Fruit fly (Drosophila melanogaster): Measurements from ENCODE around the gene CG31760.

CG31760 gene

DNA sequence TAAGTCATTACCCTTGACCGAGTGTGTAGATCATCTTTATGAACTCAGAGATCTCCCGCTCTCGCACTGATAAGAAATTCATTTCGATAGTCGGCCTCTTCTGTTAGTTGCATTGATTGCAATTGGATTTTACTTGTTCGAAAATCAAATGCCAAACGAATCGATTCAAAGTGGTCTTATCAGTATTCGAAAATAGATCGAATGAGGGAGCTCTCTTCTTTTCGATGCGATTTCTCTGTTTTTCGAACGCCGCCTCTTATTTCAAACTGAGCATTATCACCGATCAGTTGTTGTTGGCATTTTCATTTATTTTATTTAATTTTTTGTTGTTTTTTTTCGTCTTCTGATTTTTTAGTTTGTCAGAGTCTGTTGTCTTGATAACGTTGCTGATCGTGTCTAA is 58.4 kb downstream of the CG31760 start:
- TF ChIP-seq pan (optimal IDR thresholded peaks at IDR 0.05) (no peak), usp (GFP tag; optimal IDR thresholded peaks at IDR 0.05) (no peak), CG8478 (optimal IDR thresholded peaks at IDR 0.05) (no peak), Dll (optimal IDR thresholded peaks at IDR 0.05) (no peak), EcR (GFP tag; optimal IDR thresholded peaks at IDR 0.05) (no peak), psq (optimal IDR thresholded peaks at IDR 0.05) (no peak)

DNA sequence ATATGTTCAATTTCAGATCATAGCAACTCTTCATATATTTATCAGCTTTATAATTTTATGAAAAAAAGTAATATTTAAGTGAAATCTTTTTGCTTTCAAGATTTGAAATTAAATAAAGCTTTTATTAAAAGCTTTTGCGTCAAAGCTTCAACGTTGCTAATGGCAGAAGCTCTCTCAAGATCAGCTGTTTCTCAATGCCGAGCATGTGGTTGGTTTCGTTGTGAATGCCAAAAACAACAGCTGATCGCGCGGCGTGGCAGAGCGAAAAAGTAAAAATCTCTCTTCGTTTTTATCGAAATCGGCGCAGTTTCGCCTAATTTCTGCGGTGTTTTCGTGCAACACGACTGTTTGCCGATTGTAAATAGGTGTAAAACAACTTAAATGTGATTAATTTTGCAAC is 65.0 kb downstream of the CG31760 start, which contains the start of gene CG31759:
TSS of gene CG31759 (plus strand) at position 161 of the 400 bp plus-strand sequence.
- TF ChIP-seq CG8478 (optimal IDR thresholded peaks at IDR 0.05) (no peak), EcR (GFP tag; optimal IDR thresholded peaks at IDR 0.05) (no peak), pan (optimal IDR thresholded peaks at IDR 0.05) (no peak), usp (GFP tag; optimal IDR thresholded peaks at IDR 0.05) (no peak), Dll (optimal IDR thresholded peaks at IDR 0.05) (no peak), psq (optimal IDR thresholded peaks at IDR 0.05) (no peak)
